Worm (Caenorhabditis elegans): Measurements from ENCODE around the gene fbxa-215.

The fbxa-215 gene

DNA sequence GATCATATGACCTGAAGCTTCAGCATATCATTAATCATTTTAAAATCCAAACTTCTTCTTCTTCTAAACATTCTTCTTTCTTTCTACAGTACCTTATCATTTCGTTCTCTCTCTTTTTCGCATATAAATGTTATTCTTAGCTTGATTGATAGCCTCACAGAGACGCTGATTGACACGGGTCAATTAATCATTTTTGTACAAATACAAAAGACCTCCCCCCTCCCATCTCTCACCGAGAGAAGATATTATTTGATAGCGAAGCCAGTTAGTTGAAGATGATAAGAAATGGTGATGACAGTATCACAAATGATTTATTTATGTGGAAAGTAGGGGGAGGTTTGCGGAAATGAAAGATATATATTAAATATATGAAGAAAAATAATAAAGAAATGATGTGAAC, 16.0 kb upstream of the fbxa-215 start:
- TF ChIP-seq skn-1 (tag; optimal IDR thresholded peaks at IDR 0.05) (no peak), blmp-1 (tag; optimal IDR thresholded peaks at IDR 0.05; ENCODE audit: insufficient read depth) (peak; percentile 34), sma-3 (GFP tag; optimal IDR thresholded peaks at IDR 0.05) (peak; percentile 83), crh-2 (tag; optimal IDR thresholded peaks at IDR 0.05) (peak; percentile 57), lsy-2 (tag; optimal IDR thresholded peaks at IDR 0.05) (peak in 1 of 2 experiments; percentile 68), nhr-237 (tag; optimal IDR thresholded peaks at IDR 0.05) (no peak), ZK546.5 (tag; optimal IDR thresholded peaks at IDR 0.05) (no peak), gmeb-1 (tag; optimal IDR thresholded peaks at IDR 0.05) (peak; percentile 47), mab-5 (tag; optimal IDR thresholded peaks at IDR 0.05) (peak; percentile 89), nhr-25 (tag; optimal IDR thresholded peaks at IDR 0.05) (peak; percentile 89), ceh-16 (tag; optimal IDR thresholded peaks at IDR 0.05) (no peak), nhr-129 (tag; optimal IDR thresholded peaks at IDR 0.05) (peak; percentile 13), alr-1 (tag; optimal IDR thresholded peaks at IDR 0.05) (no peak), egl-27 (tag; optimal IDR thresholded peaks at IDR 0.05) (peak; percentile 60), unc-62 (GFP tag; optimal IDR thresholded peaks at IDR 0.05) (peak; percentile 86), F13H6.1 (tag; optimal IDR thresholded peaks at IDR 0.05) (peak; percentile 17), nhr-21 (tag; optimal IDR thresholded peaks at IDR 0.05) (peak; percentile 91), fos-1 (tag; optimal IDR thresholded peaks at IDR 0.05) (peak; percentile 64)

DNA sequence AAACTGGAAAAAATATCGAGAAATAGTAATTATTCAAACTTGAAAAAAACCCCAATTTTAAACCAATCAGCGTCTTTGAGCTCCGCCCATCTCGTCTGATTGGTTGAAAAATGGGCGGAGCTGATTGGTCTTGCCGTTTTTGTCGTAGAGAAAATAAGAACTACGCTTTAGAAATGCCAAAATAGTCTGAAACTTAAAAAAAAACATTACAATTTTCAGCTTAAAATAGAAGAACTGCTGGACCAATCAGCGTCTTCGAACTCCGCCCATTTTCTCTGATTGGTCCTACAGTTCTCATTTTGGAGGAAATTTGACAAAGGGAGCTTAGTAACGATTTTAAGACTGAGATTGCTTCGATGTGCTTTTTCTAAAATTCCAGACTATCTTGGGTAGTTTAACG, 12.8 kb upstream of the fbxa-215 start:
- TF ChIP-seq Y55F3AM.14 (GFP tag; optimal IDR thresholded peaks at IDR 0.05) (no peak), unc-62 (GFP tag; optimal IDR thresholded peaks at IDR 0.05) (no peak), elt-3 (tag; optimal IDR thresholded peaks at IDR 0.05) (no peak), lin-39 (tag; optimal IDR thresholded peaks at IDR 0.05) (no peak), ceh-16 (tag; optimal IDR thresholded peaks at IDR 0.05) (no peak), mab-5 (tag; optimal IDR thresholded peaks at IDR 0.05) (no peak), R02D3.7 (tag; optimal IDR thresholded peaks at IDR 0.05) (no peak), mbf-1 (tag; optimal IDR thresholded peaks at IDR 0.05) (no peak), peb-1 (tag; optimal IDR thresholded peaks at IDR 0.05) (no peak), lin-13 (GFP tag; optimal IDR thresholded peaks at IDR 0.05) (no peak), nhr-23 (tag; optimal IDR thresholded peaks at IDR 0.05) (no peak), sma-9 (GFP tag; optimal IDR thresholded peaks at IDR 0.05) (no peak), sma-9 (tag; optimal IDR thresholded peaks at IDR 0.05) (no peak), snpc-4 (tag; optimal IDR thresholded peaks at IDR 0.05) (no peak), mdl-1 (tag; optimal IDR thresholded peaks at IDR 0.05) (no peak), ztf-11 (tag; optimal IDR thresholded peaks at IDR 0.05) (no peak), alr-1 (tag; optimal IDR thresholded peaks at IDR 0.05) (no peak), F13H6.1 (tag; optimal IDR thresholded peaks at IDR 0.05) (no peak), skn-1 (tag; optimal IDR thresholded peaks at IDR 0.05) (no peak), egl-27 (tag; optimal IDR thresholded peaks at IDR 0.05) (no peak), zag-1 (tag; optimal IDR thresholded peaks at IDR 0.05) (no peak)

DNA sequence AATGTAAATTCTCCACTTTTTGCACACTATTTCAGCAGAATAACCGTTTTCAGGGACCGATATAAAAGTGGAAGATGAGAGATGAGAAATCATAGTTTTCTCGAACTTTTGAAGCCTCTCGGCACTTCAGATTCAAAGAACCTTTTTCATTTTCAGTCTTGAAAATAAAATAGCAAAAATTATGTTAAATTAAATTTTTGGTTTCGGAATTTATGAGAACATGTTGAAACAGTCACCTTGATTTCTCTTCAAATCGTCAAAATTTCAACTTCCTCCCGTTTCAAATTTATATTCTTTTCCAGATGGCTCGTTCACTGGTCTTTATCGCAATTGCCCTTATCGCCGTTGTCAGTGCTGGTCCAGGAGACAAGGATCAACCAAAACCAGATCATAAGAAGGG, 11.9 kb upstream of the fbxa-215 start, which contains the start of gene srlf-26:
Gene srlf-26, plus strand, starts transcription at position 301 of the 400 bp plus-strand sequence.
- TF ChIP-seq ZK546.5 (tag; optimal IDR thresholded peaks at IDR 0.05) (no peak), lsy-2 (tag; optimal IDR thresholded peaks at IDR 0.05) (no peak), mab-5 (tag; optimal IDR thresholded peaks at IDR 0.05) (no peak), nhr-23 (tag; optimal IDR thresholded peaks at IDR 0.05) (no peak), blmp-1 (tag; optimal IDR thresholded peaks at IDR 0.05; ENCODE audit: insufficient read depth) (no peak), ceh-16 (tag; optimal IDR thresholded peaks at IDR 0.05) (no peak), gmeb-1 (tag; optimal IDR thresholded peaks at IDR 0.05) (no peak), C34F6.9 (tag; optimal IDR thresholded peaks at IDR 0.05) (no peak), ama-1 (optimal IDR thresholded peaks at IDR 0.05) (no peak), lin-13 (GFP tag; optimal IDR thresholded peaks at IDR 0.05) (no peak)

ce11 chrIV:13673504-13673903, 6.8 kb upstream of the fbxa-215 start, which contains the start of gene oac-48:
oac-48 (plus strand) TSS chrIV:13673804.
- TF ChIP-seq lin-11 (tag; optimal IDR thresholded peaks at IDR 0.05) = no peak
- no peak for TF ChIP-seq snpc-4 (tag; optimal IDR thresholded peaks at IDR 0.05)
- no peak for TF ChIP-seq lsy-2 (tag; optimal IDR thresholded peaks at IDR 0.05)
- no peak for TF ChIP-seq blmp-1 (tag; optimal IDR thresholded peaks at IDR 0.05; ENCODE audit: insufficient read depth)
- no peak for TF ChIP-seq nhr-21 (tag; optimal IDR thresholded peaks at IDR 0.05)
- TF ChIP-seq nhr-11 (tag; optimal IDR thresholded peaks at IDR 0.05) = no peak
- TF ChIP-seq Y55F3AM.14 (GFP tag; optimal IDR thresholded peaks at IDR 0.05) = no peak
- no peak for TF ChIP-seq nhr-10 (tag; optimal IDR thresholded peaks at IDR 0.05)
- TF ChIP-seq ztf-1 (GFP tag; conservative IDR thresholded peaks at IDR 0.05) = no peak
- no peak for TF ChIP-seq sma-9 (GFP tag; optimal IDR thresholded peaks at IDR 0.05)
- no peak for TF ChIP-seq sma-9 (tag; optimal IDR thresholded peaks at IDR 0.05)
- TF ChIP-seq mbf-1 (tag; optimal IDR thresholded peaks at IDR 0.05) = no peak
- TF ChIP-seq unc-39 (tag; optimal IDR thresholded peaks at IDR 0.05) = no peak
- TF ChIP-seq lin-39 (tag; optimal IDR thresholded peaks at IDR 0.05) = no peak
- TF ChIP-seq C34F6.9 (tag; optimal IDR thresholded peaks at IDR 0.05) = no peak
- TF ChIP-seq ztf-4 (tag; optimal IDR thresholded peaks at IDR 0.05) = no peak
- no peak for TF ChIP-seq R02D3.7 (tag; optimal IDR thresholded peaks at IDR 0.05)
